Worm (Caenorhabditis elegans) whole organism, young adult: ENCODE data around the gene cisd-3.2.

Experiments used
- bed-1 ChIP-seq: fragments of 200-800 bp; sonication (Bioruptor generic); IDR thresholded peaks from 2 replicates; pipeline ENCODE4 v1.3.6; 2022; ENCODE audit warnings: missing genetic modification reagents, missing genetic modification characterization, missing compliant biosample characterization
- ceh-58 ChIP-seq: fragments of 200-800 bp; sonication (Bioruptor generic); IDR thresholded peaks from 2 replicates; pipeline ENCODE4 v1.3.6; 2022; ENCODE audit warnings: missing genetic modification characterization, missing compliant biosample characterization
- dpl-1 ChIP-seq: fragments of 150-350 bp; optimal IDR thresholded peaks from 2 replicates; lab custom pipeline; 2014; ENCODE audit warnings: missing biosample characterization, missing genetic modification reagents, missing genetic modification characterization
- egl-44 ChIP-seq: fragments of 200-800 bp; sonication (Bioruptor generic); IDR thresholded peaks from 2 replicates; pipeline ENCODE4 v1.3.6; 2022; ENCODE audit warnings: missing genetic modification reagents, missing genetic modification characterization, missing compliant biosample characterization
- egrh-3 ChIP-seq: fragments of 200-800 bp; sonication (Bioruptor generic); IDR thresholded peaks from 2 replicates; pipeline ENCODE4 v1.3.6; 2022; ENCODE audit warnings: missing genetic modification reagents, missing genetic modification characterization, missing compliant biosample characterization
- hlh-26 ChIP-seq: fragments of 200-800 bp; sonication (Bioruptor generic); conservative IDR thresholded peaks from 2 replicates; pipeline ENCODE4 v1.3.6; 2022; ENCODE audit warnings: missing genetic modification reagents, missing genetic modification characterization, missing compliant biosample characterization
- nhr-120 ChIP-seq: fragments of 200-800 bp; sonication (Bioruptor generic); IDR thresholded peaks from 2 replicates; pipeline ENCODE4 v1.3.6; 2022; ENCODE audit warnings: missing genetic modification characterization, missing compliant biosample characterization
- snpc-4 ChIP-seq, 5 experiments: fragments of 150-350 bp in 1 of 5; sonication (generic microtip) in 4 of 5; optimal IDR thresholded peaks; 2 replicates each; lab custom pipeline; 2014 to 2018; ENCODE audit warnings: missing genetic modification characterization in 5 of 5, missing biosample characterization in 3 of 5, antibody characterized with exemption in 2 of 5, mild to moderate bottlenecking in 2 of 5, missing compliant biosample characterization in 2 of 5, missing genotype in 2 of 5, moderate library complexity in 2 of 5, missing genetic modification reagents in 1 of 5
- sptf-2 ChIP-seq: fragments of 200-800 bp; sonication (Bioruptor generic); optimal IDR thresholded peaks from 2 replicates; lab custom pipeline; 2018; ENCODE audit warnings: mild to moderate bottlenecking, missing genetic modification characterization, missing compliant biosample characterization
- tlf-1 ChIP-seq: fragments of 200-800 bp; sonication (Bioruptor generic); optimal IDR thresholded peaks from 2 replicates; lab custom pipeline; 2018; ENCODE audit warnings: mild to moderate bottlenecking, missing genetic modification characterization, missing compliant biosample characterization
- unc-130 ChIP-seq: sonication (generic microtip); optimal IDR thresholded peaks from 2 replicates; lab custom pipeline; 2016; ENCODE audit warnings: missing genetic modification reagents, missing genetic modification characterization, missing compliant biosample characterization
- unc-62 ChIP-seq: fragments of 150-350 bp; optimal IDR thresholded peaks from 2 replicates; lab custom pipeline; 2014; ENCODE audit warnings: missing biosample characterization, missing genetic modification reagents, missing genetic modification characterization

- TF ChIP-seq sptf-2 (GFP tag; lab: Kevin White, UChicago) = no peak
- TF ChIP-seq dpl-1 (GFP tag; lab: Kevin White, UChicago) = no peak
- TF ChIP-seq tlf-1 = no peak
- no peak for TF ChIP-seq unc-62 (GFP tag; lab: Kevin White, UChicago)
- no peak for TF ChIP-seq snpc-4 (GFP tag; optimal IDR thresholded peaks at IDR 0.05; lab: Kevin White, UChicago)
- TF ChIP-seq snpc-4 (tag; optimal IDR thresholded peaks at IDR 0.05; lab: Kevin White, UChicago) = no peak
- TF ChIP-seq nhr-120 (GFP tag; lab: Robert Waterston, UW) = no peak
- TF ChIP-seq bed-1 (GFP tag; lab: Robert Waterston, UW) = no peak
- no peak for TF ChIP-seq egl-44
- no peak for TF ChIP-seq egrh-3 (GFP tag; lab: Robert Waterston, UW)
- no peak for TF ChIP-seq ceh-58 (GFP tag; lab: Robert Waterston, UW)
- TF ChIP-seq hlh-26 = no peak
- no peak for TF ChIP-seq unc-130 (GFP tag; lab: Kevin White, UChicago)
Measured at ce11 chrIII:1508764-1509281, 31.5 kb upstream of the cisd-3.2 start.
